Fruit fly (Drosophila melanogaster): ENCODE data around the gene smog.
A peak's percentile ranks its signal among the peaks of the same experiment; 100 is the strongest.

The smog gene

dm6 chr2L:4861503-4861902, 8.8 kb downstream of the smog start (continued):
- TF ChIP-seq CG17359 (tag; optimal IDR thresholded peaks at IDR 0.05), result no peak
- no peak for TF ChIP-seq gt (GFP tag; IDR thresholded peaks at IDR 0.05)
- TF ChIP-seq wor (GFP tag; IDR thresholded peaks at IDR 0.05), result no peak
- no peak for TF ChIP-seq CG8478 (optimal IDR thresholded peaks at IDR 0.05)
- no peak for TF ChIP-seq HLH4C (GFP tag; IDR thresholded peaks at IDR 0.05; ENCODE audit: partially characterized antibody)
- no peak for TF ChIP-seq Nf-YB (GFP tag; optimal IDR thresholded peaks at IDR 0.05)
- no peak; the same call in 1 of the 2 replicates for TF ChIP-seq E2f2 (GFP tag; IDR thresholded peaks at IDR 0.05)
- TF ChIP-seq CG12219 (GFP tag; optimal IDR thresholded peaks at IDR 0.05), result no peak
- no peak for TF ChIP-seq Asciz (GFP tag; optimal IDR thresholded peaks at IDR 0.05)
- no peak for TF ChIP-seq nerfin-2 (GFP tag; IDR thresholded peaks at IDR 0.05; ENCODE audit: partially characterized antibody)
- TF ChIP-seq Atf6 (GFP tag; IDR thresholded peaks at IDR 0.05), result 0 out of 2 replicates have a peak, but pooled peaks have one; percentile 33
- TF ChIP-seq Sin3A (optimal IDR thresholded peaks at IDR 0.05), result no peak
- TF ChIP-seq yki (optimal IDR thresholded peaks at IDR 0.05), result no peak
- no peak for TF ChIP-seq crol (GFP tag; IDR thresholded peaks at IDR 0.05)
- TF ChIP-seq CG3407 (GFP tag; optimal IDR thresholded peaks at IDR 0.05), result no peak
- no peak for TF ChIP-seq Myb (GFP tag; optimal IDR thresholded peaks at IDR 0.05)
- TF ChIP-seq CG5953 (GFP tag; IDR thresholded peaks at IDR 0.05), result no peak
- peak; percentile 63 for TF ChIP-seq Fer3 (tag; optimal IDR thresholded peaks at IDR 0.05)
- TF ChIP-seq CG12104 (GFP tag; optimal IDR thresholded peaks at IDR 0.05), result no peak
- no peak for TF ChIP-seq fd3F (GFP tag; optimal IDR thresholded peaks at IDR 0.05)
- TF ChIP-seq CG7839 (tag; optimal IDR thresholded peaks at IDR 0.05), result peak; percentile 36
- TF ChIP-seq mirr (GFP tag; optimal IDR thresholded peaks at IDR 0.05), result no peak
- peak; percentile 60 for TF ChIP-seq grau (tag; optimal IDR thresholded peaks at IDR 0.05)
- TF ChIP-seq zfh2 (GFP tag; optimal IDR thresholded peaks at IDR 0.05), result no peak
- no peak for TF ChIP-seq CG10209 (GFP tag; optimal IDR thresholded peaks at IDR 0.05)
- TF ChIP-seq tna (GFP tag; IDR thresholded peaks at IDR 0.05; ENCODE audit: partially characterized antibody), result no peak
- peak; percentile 33; the same call in 1 of the 2 replicates for TF ChIP-seq MBD-R2 (GFP tag; IDR thresholded peaks at IDR 0.05)
- no peak for TF ChIP-seq pzg (GFP tag; optimal IDR thresholded peaks at IDR 0.05)
- peak; percentile 50; the same call in 1 of the 2 replicates for TF ChIP-seq CG6272 (GFP tag; IDR thresholded peaks at IDR 0.05)
- peak; percentile 59; the same call in 1 of the 2 replicates for TF ChIP-seq CG14014 (GFP tag; IDR thresholded peaks at IDR 0.05)
- TF ChIP-seq sob (GFP tag; IDR thresholded peaks at IDR 0.05), result 0 out of 2 replicates have a peak, but pooled peaks have one; percentile 37
- TF ChIP-seq CG31365 (tag; optimal IDR thresholded peaks at IDR 0.05), result no peak
- TF ChIP-seq jigr1 (GFP tag; IDR thresholded peaks at IDR 0.05), result peak; percentile 33; the same call in 1 of the 3 replicates
- no peak for TF ChIP-seq pita (GFP tag; optimal IDR thresholded peaks at IDR 0.05)
- TF ChIP-seq BtbVII (GFP tag; optimal IDR thresholded peaks at IDR 0.05), result peak; percentile 15
- no peak for TF ChIP-seq Mes4 (GFP tag; optimal IDR thresholded peaks at IDR 0.05)
- no peak for TF ChIP-seq cad (GFP tag; optimal IDR thresholded peaks at IDR 0.05)
- TF ChIP-seq dan (GFP tag; IDR thresholded peaks at IDR 0.05), result no peak
- TF ChIP-seq Fer2 (tag; optimal IDR thresholded peaks at IDR 0.05), result peak; percentile 18
- no peak for TF ChIP-seq run (tag; optimal IDR thresholded peaks at IDR 0.05)
- no peak for TF ChIP-seq ham (GFP tag; IDR thresholded peaks at IDR 0.05)
- TF ChIP-seq Gsc (GFP tag; IDR thresholded peaks at IDR 0.05), result no peak
- TF ChIP-seq sima (GFP tag; optimal IDR thresholded peaks at IDR 0.05), result no peak
- TF ChIP-seq mam (GFP tag; optimal IDR thresholded peaks at IDR 0.05), result peak; percentile 57
- no peak for TF ChIP-seq shn (GFP tag; optimal IDR thresholded peaks at IDR 0.05)
- TF ChIP-seq Dad (GFP tag; optimal IDR thresholded peaks at IDR 0.05), result no peak
- TF ChIP-seq CG4404 (GFP tag; IDR thresholded peaks at IDR 0.05), result peak; percentile 31; the same call in 1 of the 2 replicates
- no peak for TF ChIP-seq CG4617 (GFP tag; optimal IDR thresholded peaks at IDR 0.05; ENCODE audit: borderline replicate concordance)
- no peak for TF ChIP-seq CG16813 (GFP tag; IDR thresholded peaks at IDR 0.05; ENCODE audit: partially characterized antibody)
- no peak for TF ChIP-seq CG18619 (GFP tag; optimal IDR thresholded peaks at IDR 0.05)
- TF ChIP-seq pan (optimal IDR thresholded peaks at IDR 0.05), result no peak
- peak in 1 of 2 experiments; percentile 63 for TF ChIP-seq pan (GFP tag; optimal IDR thresholded peaks at IDR 0.05 in 1 of 2, IDR thresholded peaks at IDR 0.05 in 1 of 2)
- no peak for TF ChIP-seq CG9817 (tag; optimal IDR thresholded peaks at IDR 0.05)
